Worm (Caenorhabditis elegans) whole organism, dauer: ENCODE results near the gene sar-1.

Experiments used
- unc-62 ChIP-seq: sonication (generic microtip); optimal IDR thresholded peaks from 2 replicates; lab custom pipeline; 2017; ENCODE audit warnings: missing biosample characterization, missing genetic modification reagents, missing genetic modification characterization

The sar-1 gene

ce11 chrIV:4524943-4525342 is 11.8 kb upstream of the sar-1 start, which contains the start of gene ZK180.6:
ZK180.6 (minus strand) TSS chrIV:4525043.
- no peak for TF ChIP-seq unc-62

- TF ChIP-seq unc-62: no peak
Observed at ce11 chrIV:4523461-4523860, 10.3 kb upstream of the sar-1 start.

ce11 chrIV:4519714-4520113 is 6.6 kb upstream of the sar-1 start:
- no peak for TF ChIP-seq unc-62

- TF ChIP-seq unc-62: no peak
Observed at ce11 chrIV:4518111-4518510, 5.0 kb upstream of the sar-1 start.

ce11 chrIV:4517066-4517465 is 3.9 kb upstream of the sar-1 start, which contains the start of gene ZK180.5:
ZK180.5 (minus strand) TSS chrIV:4517166.
- TF ChIP-seq unc-62: no peak

ce11 chrIV:4516478-4516877 is 3.4 kb upstream of the sar-1 start:
- no peak for TF ChIP-seq unc-62

- no peak for TF ChIP-seq unc-62
Observed at ce11 chrIV:4511259-4511890, 1.7 kb downstream of the sar-1 start, which contains the start of the genes rfth-1 and ZK180.8. rfth-1 (minus strand) TSS chrIV:4511309. ZK180.8 (minus strand) TSS chrIV:4511724.

ce11 chrIV:4506637-4507036 is 6.5 kb downstream of the sar-1 start, which contains the start of gene gbb-2:
gbb-2 (minus strand) TSS chrIV:4506748.
- TF ChIP-seq unc-62: no peak

ce11 chrIV:4505078-4505477 is 8.0 kb downstream of the sar-1 start:
- TF ChIP-seq unc-62: no peak

- TF ChIP-seq unc-62: no peak
Observed at ce11 chrIV:4490148-4490652, 22.9 kb downstream of the sar-1 start, which contains the start of gene ZK180.7. ZK180.7 (plus strand) TSS chrIV:4490542.

ce11 chrIV:4486738-4487137 is 26.4 kb downstream of the sar-1 start, which contains the start of gene trx-3:
trx-3 (plus strand) TSS chrIV:4487028.
- no peak for TF ChIP-seq unc-62

ce11 chrIV:4484555-4484954 is 28.6 kb downstream of the sar-1 start:
- TF ChIP-seq unc-62: no peak

- no peak for TF ChIP-seq unc-62
Observed at ce11 chrIV:4482531-4482930, 30.6 kb downstream of the sar-1 start, which contains the start of gene M01H9.4. M01H9.4 (minus strand) TSS chrIV:4482909.

- no peak for TF ChIP-seq unc-62
Observed at ce11 chrIV:4481298-4481697, 31.8 kb downstream of the sar-1 start.

ce11 chrIV:4480027-4480426 is 33.1 kb downstream of the sar-1 start, which contains the start of gene M01H9.10:
M01H9.10 (minus strand) TSS chrIV:4480127.
- no peak for TF ChIP-seq unc-62

ce11 chrIV:4478612-4479011 is 34.5 kb downstream of the sar-1 start:
- no peak for TF ChIP-seq unc-62

- TF ChIP-seq unc-62: no peak
Observed at ce11 chrIV:4477009-4477471, 36.1 kb downstream of the sar-1 start, which contains the start of gene M01H9.3. M01H9.3 (minus strand) TSS chrIV:4477059.
